Fruit fly (Drosophila melanogaster): ENCODE data around the gene CG2926.

The CG2926 gene

DNA sequence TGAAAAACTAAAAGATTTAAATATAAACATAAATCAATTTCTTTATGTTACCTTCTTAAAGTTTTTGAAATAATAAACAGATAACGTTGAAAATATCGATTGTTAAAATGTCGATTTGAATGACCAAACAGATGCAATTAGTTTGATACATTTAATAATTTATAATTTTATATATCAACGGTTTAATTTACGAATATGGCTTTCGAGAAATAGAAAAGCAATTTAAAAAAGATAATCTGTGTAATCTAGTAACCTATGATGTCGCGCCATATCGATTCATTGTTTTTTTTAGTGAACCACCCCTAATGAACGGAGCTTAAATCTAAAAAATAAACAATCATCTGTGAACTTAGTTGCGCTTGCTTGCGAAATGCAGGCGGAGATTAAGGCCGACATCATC is 393 bp upstream of the CG2926 start, which contains the start of gene PolZ2:
Gene PolZ2, plus strand, starts transcription at position 301 of the 400 bp plus-strand sequence.
- TF ChIP-seq CG17802 (tag; optimal IDR thresholded peaks at IDR 0.05) (peak; percentile 40), CG14710 (tag; optimal IDR thresholded peaks at IDR 0.05) (peak; percentile 24), Ets65A (GFP tag) (no peak), Scr (GFP tag; IDR thresholded peaks at IDR 0.05; ENCODE audit: partially characterized antibody) (peak; percentile 36; the same call in 1 of the 2 replicates), Dp (GFP tag; optimal IDR thresholded peaks at IDR 0.05) (peak; percentile 10), br (optimal IDR thresholded peaks at IDR 0.05) (no peak), Hr78 (GFP tag; optimal IDR thresholded peaks at IDR 0.05) (no peak), CG17361 (GFP tag; IDR thresholded peaks at IDR 0.05) (no peak), grn (GFP tag; optimal IDR thresholded peaks at IDR 0.05) (no peak), CG30020 (tag; optimal IDR thresholded peaks at IDR 0.05) (peak; percentile 25), wek (GFP tag; optimal IDR thresholded peaks at IDR 0.05) (peak; percentile 28)

DNA sequence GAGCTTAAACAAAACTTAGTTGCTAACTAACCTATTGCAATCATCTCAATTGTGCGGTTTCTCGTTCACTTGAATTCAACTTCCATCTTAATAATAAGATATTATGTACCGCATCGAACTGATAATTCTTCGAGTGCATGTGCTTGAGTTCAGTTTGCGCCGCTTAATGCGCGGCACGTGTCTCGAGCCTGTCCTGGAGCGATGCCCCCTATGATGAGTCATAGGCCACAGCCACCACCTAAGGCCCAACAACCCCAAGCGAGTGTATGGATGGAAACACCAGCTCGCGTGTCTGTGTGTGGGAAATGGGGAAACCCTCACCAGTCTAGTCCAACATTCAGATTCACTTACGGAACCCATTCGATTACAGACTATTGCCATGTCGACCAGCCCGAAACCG is 14.3 kb downstream of the CG2926 start:
- no peak for TF ChIP-seq pros (GFP tag; optimal IDR thresholded peaks at IDR 0.05)
- TF ChIP-seq Sry-β (GFP tag; optimal IDR thresholded peaks at IDR 0.05) = no peak
- no peak for TF ChIP-seq tna (GFP tag; IDR thresholded peaks at IDR 0.05; ENCODE audit: partially characterized antibody)
- TF ChIP-seq chinmo (GFP tag; IDR thresholded peaks at IDR 0.05; ENCODE audit: partially characterized antibody) = 0 out of 4 replicates have a peak, but pooled peaks have one; percentile 42
- no peak for TF ChIP-seq CG3995 (GFP tag; optimal IDR thresholded peaks at IDR 0.05)
- no peak for TF ChIP-seq btn (GFP tag; optimal IDR thresholded peaks at IDR 0.05)
- peak; percentile 88 for TF ChIP-seq Hey (tag; optimal IDR thresholded peaks at IDR 0.05)
- TF ChIP-seq ems (GFP tag; optimal IDR thresholded peaks at IDR 0.05) = no peak
- no peak for TF ChIP-seq CG7271 (tag; optimal IDR thresholded peaks at IDR 0.05)
- no peak for TF ChIP-seq Bgb (GFP tag; IDR thresholded peaks at IDR 0.05; ENCODE audit: partially characterized antibody)
- TF ChIP-seq CG5953 (GFP tag; IDR thresholded peaks at IDR 0.05) = no peak
- TF ChIP-seq sd (tag; optimal IDR thresholded peaks at IDR 0.05) = no peak
- no peak for TF ChIP-seq fru (optimal IDR thresholded peaks at IDR 0.05)
- no peak for TF ChIP-seq nmo (GFP tag; optimal IDR thresholded peaks at IDR 0.05)
- no peak for TF ChIP-seq CG12219 (GFP tag; optimal IDR thresholded peaks at IDR 0.05)
- peak; percentile 66 for TF ChIP-seq Med (GFP tag)
- TF ChIP-seq CG6654 (GFP tag; optimal IDR thresholded peaks at IDR 0.05) = no peak
- no peak for TF ChIP-seq CG1602 (GFP tag; optimal IDR thresholded peaks at IDR 0.05)
- no peak for TF ChIP-seq danr (GFP tag; IDR thresholded peaks at IDR 0.05)
- no peak for TF ChIP-seq sens-2 (GFP tag; IDR thresholded peaks at IDR 0.05)

dm6 chr3R:5572900-5573665 is 15.1 kb downstream of the CG2926 start:
- TF ChIP-seq knrl (GFP tag; IDR thresholded peaks at IDR 0.05; ENCODE audit: partially characterized antibody) = 0 out of 3 replicates have a peak, but pooled peaks have one; percentile 22
- no peak for TF ChIP-seq Doc3 (GFP tag; IDR thresholded peaks at IDR 0.05; ENCODE audit: partially characterized antibody)
- no peak for TF ChIP-seq ranshi (GFP tag; IDR thresholded peaks at IDR 0.05)
- TF ChIP-seq Hr39 (optimal IDR thresholded peaks at IDR 0.05) = no peak
- 0 out of 3 replicates have a peak, but pooled peaks have one; percentile 14 for TF ChIP-seq zfh1 (GFP tag; IDR thresholded peaks at IDR 0.05)
- no peak for TF ChIP-seq run (tag; optimal IDR thresholded peaks at IDR 0.05)
- no peak for TF ChIP-seq CG13287 (GFP tag; IDR thresholded peaks at IDR 0.05; ENCODE audit: partially characterized antibody)
- TF ChIP-seq CG4730 (GFP tag; IDR thresholded peaks at IDR 0.05) = no peak
- TF ChIP-seq CG12299 (tag; optimal IDR thresholded peaks at IDR 0.05) = no peak
- no peak for TF ChIP-seq Sox100B (GFP tag; optimal IDR thresholded peaks at IDR 0.05)
- no peak for TF ChIP-seq unpg (GFP tag; optimal IDR thresholded peaks at IDR 0.05)
- TF ChIP-seq CG4282 (GFP tag; optimal IDR thresholded peaks at IDR 0.05) = no peak
- no peak for TF ChIP-seq fd3F (GFP tag; optimal IDR thresholded peaks at IDR 0.05)
- TF ChIP-seq CG18764 (GFP tag; optimal IDR thresholded peaks at IDR 0.05) = no peak
- no peak for TF ChIP-seq D19B (GFP tag; optimal IDR thresholded peaks at IDR 0.05)
- no peak for TF ChIP-seq CG15011 (GFP tag; optimal IDR thresholded peaks at IDR 0.05)
- TF ChIP-seq cad (GFP tag; optimal IDR thresholded peaks at IDR 0.05) = no peak
- TF ChIP-seq pum (GFP tag; optimal IDR thresholded peaks at IDR 0.05) = no peak
